Worm (Caenorhabditis elegans) whole organism, young adult: ENCODE data around the gene lgc-38.

Experiments used
- B0035.1 ChIP-seq: sonication (generic microtip); optimal IDR thresholded peaks from 2 replicates; lab custom pipeline; 2016; ENCODE audit warnings: missing genetic modification characterization, mild to moderate bottlenecking, missing compliant biosample characterization, missing genotype, missing genetic modification reagents
- ekl-4 ChIP-seq: fragments of 200-800 bp; sonication (Bioruptor generic); IDR thresholded peaks from 2 replicates; pipeline ENCODE4 v1.3.6; 2022; ENCODE audit warnings: missing genetic modification reagents, missing genetic modification characterization, missing compliant biosample characterization
- lin-35 ChIP-seq, 3 experiments: fragments of 150-350 bp in 2 of 3; sonication (generic microtip) in 1 of 3; optimal IDR thresholded peaks; 2 replicates each; lab custom pipeline; 2014 to 2018; ENCODE audit warnings: missing biosample characterization in 3 of 3, missing genetic modification characterization in 3 of 3, missing genetic modification reagents in 3 of 3
- nfya-1 ChIP-seq: sonication (generic microtip); optimal IDR thresholded peaks from 2 replicates; lab custom pipeline; 2017; ENCODE audit warnings: antibody characterized with exemption, missing compliant biosample characterization, missing genetic modification characterization, borderline replicate concordance; ENCODE audit not compliant: insufficient read depth

DNA sequence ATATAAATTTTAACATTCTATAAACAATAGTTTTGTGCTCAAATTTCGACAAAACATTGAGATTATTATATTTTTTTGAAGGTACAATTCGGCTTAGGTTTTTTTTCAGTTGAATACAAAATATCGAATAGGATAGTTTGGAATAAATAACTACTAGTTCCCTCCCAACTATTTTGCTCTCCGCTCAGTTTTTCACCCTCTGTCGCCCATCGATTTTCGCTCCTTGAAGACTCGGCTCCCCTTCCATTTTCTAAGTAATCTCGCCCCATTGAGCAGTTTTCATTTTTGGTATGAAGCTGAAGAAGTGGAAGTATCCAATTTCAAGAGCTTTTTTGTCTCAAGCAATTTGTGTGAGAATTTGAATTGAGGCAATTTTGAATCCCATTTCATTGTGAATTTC lies 35.3 kb upstream of the lgc-38 start, which contains the start of gene F31E3.2:
- TF ChIP-seq lin-35 (GFP tag; optimal IDR thresholded peaks at IDR 0.05; lab: Kevin White, UChicago) (no peak), ekl-4 (no peak), nfya-1 (tag; lab: Kevin White, UChicago) (no peak), B0035.1 (tag; lab: Kevin White, UChicago) (no peak)
